Fruit fly (Drosophila melanogaster) whole organism, pupa: ENCODE results near the gene Nna1.

Source experiments
- CG10348 ChIP-seq: fragments of 200-800 bp; sonication (Bioruptor generic); IDR thresholded peaks from 2 replicates; pipeline ENCODE4 v1.3.6; 2022; ENCODE audit warnings: missing biosample characterization, missing genetic modification characterization
- CG15710 ChIP-seq: fragments of 200-800 bp; sonication (Bioruptor generic); optimal IDR thresholded peaks from 2 replicates; lab custom pipeline; 2018; ENCODE audit warnings: missing biosample characterization, mild to moderate bottlenecking, missing genetic modification characterization, moderate library complexity
- CG32121 ChIP-seq: fragments of 200-800 bp; sonication (Bioruptor generic); IDR thresholded peaks from 2 replicates; pipeline ENCODE4 v1.3.6; 2022; ENCODE audit warnings: missing biosample characterization, missing genetic modification characterization
- CG8159 ChIP-seq: fragments of 200-800 bp; sonication (Bioruptor generic); optimal IDR thresholded peaks from 3 replicates; lab custom pipeline; 2018; ENCODE audit warnings: missing biosample characterization, mild to moderate bottlenecking, missing genetic modification characterization, moderate library complexity
- CG8301 ChIP-seq: fragments of 200-800 bp; sonication (Bioruptor generic); optimal IDR thresholded peaks from 2 replicates; lab custom pipeline; 2018; ENCODE audit warnings: missing biosample characterization, mild to moderate bottlenecking, missing genetic modification characterization
- Pif1A ChIP-seq: fragments of 200-800 bp; sonication (Bioruptor generic); optimal IDR thresholded peaks from 3 replicates; lab custom pipeline; 2016; ENCODE audit warnings: missing biosample characterization, missing genetic modification characterization

dm6 chrX:13753775-13754174 is 61.7 kb downstream of the Nna1 start:
- TF ChIP-seq CG10348 (GFP tag; lab: Robert Waterston, UW) (no peak), Pif1A (GFP tag; lab: Kevin White, UChicago) (no peak), CG32121 (GFP tag; lab: Robert Waterston, UW) (no peak), CG8301 (tag; lab: Kevin White, UChicago) (no peak), CG15710 (tag; lab: Kevin White, UChicago) (no peak), CG8159 (tag; lab: Kevin White, UChicago) (no peak)
